Worm (Caenorhabditis elegans): Measurements from ENCODE around the gene ins-31.

DNA sequence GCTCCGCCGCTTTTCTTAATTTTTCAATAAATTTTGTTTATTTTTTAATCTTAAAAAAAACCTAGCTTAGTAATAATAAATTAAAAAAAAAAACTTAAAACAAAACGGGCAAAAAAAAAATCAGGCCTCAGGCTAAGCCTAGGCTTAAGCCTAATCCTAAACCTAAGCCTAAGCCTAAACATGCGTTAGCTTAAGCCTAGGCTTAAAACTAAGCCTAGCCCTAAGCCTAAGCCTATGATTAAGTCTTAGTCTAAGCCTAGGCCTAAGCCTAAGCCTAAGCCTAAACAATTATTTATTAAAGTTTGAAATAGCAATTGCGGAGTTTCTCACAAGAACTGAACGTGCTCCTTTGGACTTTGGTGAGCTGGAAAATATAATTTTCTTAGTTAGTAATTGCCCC lies 8.5 kb downstream of the ins-31 start:
- no peak for TF ChIP-seq him-1 (tag; optimal IDR thresholded peaks at IDR 0.05)
- no peak for TF ChIP-seq dao-5 (tag; optimal IDR thresholded peaks at IDR 0.05)
